Worm (Caenorhabditis elegans): ENCODE results near the gene twk-10.

DNA sequence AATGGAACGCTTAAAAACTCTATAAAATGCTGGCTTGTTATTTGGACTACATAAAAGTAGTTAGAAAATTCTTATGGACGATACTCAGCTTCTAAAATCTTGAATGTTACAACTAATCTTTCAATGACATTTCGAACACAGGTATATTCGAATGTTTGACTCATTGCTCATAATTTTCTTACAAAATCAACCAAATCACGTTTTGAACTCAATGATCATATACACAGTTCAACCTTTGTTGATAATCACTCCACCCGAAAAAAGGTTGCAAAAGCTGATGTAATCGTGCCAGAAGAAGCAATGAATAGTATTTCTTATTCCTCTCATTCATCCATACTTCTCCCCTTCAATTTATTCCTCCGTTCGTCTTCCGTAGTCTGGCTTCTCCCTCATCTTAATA is 3.0 kb upstream of the twk-10 start, which contains the start of gene K04A8.20:
- no peak for TF ChIP-seq ceh-82 (tag; optimal IDR thresholded peaks at IDR 0.05)
- TF ChIP-seq unc-62 (GFP tag; optimal IDR thresholded peaks at IDR 0.05): no peak
- TF ChIP-seq dsc-1 (tag; optimal IDR thresholded peaks at IDR 0.05): no peak
- no peak for TF ChIP-seq nhr-84 (tag; optimal IDR thresholded peaks at IDR 0.05)
- no peak for TF ChIP-seq alr-1 (tag; optimal IDR thresholded peaks at IDR 0.05; ENCODE audit: borderline replicate concordance)
- TF ChIP-seq nhr-90 (tag; optimal IDR thresholded peaks at IDR 0.05; ENCODE audit: poor library complexity): no peak
- TF ChIP-seq jun-1 (tag; optimal IDR thresholded peaks at IDR 0.05): no peak
- TF ChIP-seq ama-1 (optimal IDR thresholded peaks at IDR 0.05): no peak

Measured in whole organism, L1 larva.